Worm (Caenorhabditis elegans) whole organism, L1 larva: ENCODE measurements around the gene his-17.

ENCODE experiments used
- Y116A8C.19 ChIP-seq: sonication (generic microtip); optimal IDR thresholded peaks from 2 replicates; lab custom pipeline; 2016; ENCODE audit warnings: missing compliant biosample characterization, missing genetic modification characterization, borderline replicate concordance
- alr-1 ChIP-seq: fragments of 200-800 bp; sonication (Bioruptor generic); optimal IDR thresholded peaks from 2 replicates; lab custom pipeline; 2018; ENCODE audit warnings: borderline replicate concordance, mild to moderate bottlenecking, missing genetic modification characterization, missing compliant biosample characterization
- aly-2 ChIP-seq: fragments of 150-350 bp; optimal IDR thresholded peaks from 2 replicates; lab custom pipeline; 2014; ENCODE audit warnings: missing biosample characterization, missing genetic modification characterization
- blmp-1 ChIP-seq: fragments of 150-350 bp; optimal IDR thresholded peaks from 2 replicates; lab custom pipeline; 2014; ENCODE audit warnings: missing biosample characterization, missing genetic modification characterization
- ceh-82 ChIP-seq, 3 experiments: fragments of 150-350 bp in 1 of 3; sonication (generic microtip) in 2 of 3; optimal IDR thresholded peaks; 2 replicates each; lab custom pipeline; 2014 to 2017; ENCODE audit warnings: missing biosample characterization in 3 of 3, missing genetic modification characterization in 3 of 3
- ceh-90 ChIP-seq: sonication (generic microtip); optimal IDR thresholded peaks from 2 replicates; lab custom pipeline; 2016; ENCODE audit warnings: missing genetic modification characterization, missing compliant biosample characterization
- ces-1 ChIP-seq: fragments of 150-350 bp; optimal IDR thresholded peaks from 2 replicates; lab custom pipeline; 2014; ENCODE audit warnings: missing biosample characterization, missing genetic modification reagents, missing genetic modification characterization
- dsc-1 ChIP-seq: sonication (generic microtip); optimal IDR thresholded peaks from 2 replicates; lab custom pipeline; 2016; ENCODE audit warnings: mild to moderate bottlenecking, missing genetic modification characterization, missing compliant biosample characterization
- efl-1 ChIP-seq, 4 experiments: fragments of 150-350 bp; optimal IDR thresholded peaks in 3 of 4; peaks in 1 of 4; 1 replicate in 1 of 4; 2 replicates in 3 of 4; lab custom pipeline; 2014; ENCODE audit warnings: missing biosample characterization in 2 of 4, missing genetic modification characterization in 2 of 4, missing genetic modification reagents in 2 of 4
- egl-27 ChIP-seq, 2 experiments: fragments of 150-350 bp in 1 of 2; sonication (generic microtip); optimal IDR thresholded peaks; 3 replicates each; lab custom pipeline; 2017 to 2018; ENCODE audit warnings: missing biosample characterization in 2 of 2, missing genetic modification characterization in 2 of 2, missing genetic modification reagents in 2 of 2
- elt-3 ChIP-seq, 6 experiments: fragments of 150-350 bp in 1 of 6; sonication (generic microtip); optimal IDR thresholded peaks; 2 replicates each; lab custom pipeline; 2017 to 2018; ENCODE audit warnings: missing biosample characterization in 6 of 6, missing genetic modification characterization in 6 of 6, inconsistent platforms in 1 of 6
- ets-5 ChIP-seq: fragments of 200-800 bp; sonication (Bioruptor generic); IDR thresholded peaks from 2 replicates; pipeline ENCODE4 v1.3.6; 2022; ENCODE audit warnings: missing genetic modification characterization, missing compliant biosample characterization
- fkh-4 ChIP-seq: sonication (generic microtip); optimal IDR thresholded peaks from 2 replicates; lab custom pipeline; 2016; ENCODE audit warnings: missing compliant biosample characterization, missing genetic modification characterization, borderline replicate concordance
- fos-1 ChIP-seq: fragments of 150-350 bp; optimal IDR thresholded peaks from 2 replicates; lab custom pipeline; 2014; ENCODE audit warnings: missing biosample characterization, missing genetic modification characterization
- irx-1 ChIP-seq: sonication (generic microtip); optimal IDR thresholded peaks from 2 replicates; lab custom pipeline; 2016; ENCODE audit warnings: missing genetic modification characterization, missing compliant biosample characterization
- isw-1 ChIP-seq: fragments of 200-800 bp; sonication (Bioruptor generic); IDR thresholded peaks from 2 replicates; pipeline ENCODE4 v1.3.6; 2022; ENCODE audit warnings: missing genetic modification characterization, missing compliant biosample characterization
- lin-35 ChIP-seq, 2 experiments: fragments of 150-350 bp; optimal IDR thresholded peaks; 2 replicates each; lab custom pipeline; 2014; ENCODE audit warnings: missing biosample characterization in 2 of 2, missing genetic modification characterization in 2 of 2, missing genetic modification reagents in 2 of 2
- lin-39 ChIP-seq: fragments of 150-350 bp; optimal IDR thresholded peaks from 2 replicates; lab custom pipeline; 2014; ENCODE audit warnings: missing biosample characterization, missing genetic modification reagents, missing genetic modification characterization
- lsy-2 ChIP-seq, 2 experiments: fragments of 150-350 bp; optimal IDR thresholded peaks; 2 replicates each; lab custom pipeline; 2014; ENCODE audit warnings: missing biosample characterization in 2 of 2, missing genetic modification characterization in 2 of 2
- mep-1 ChIP-seq: fragments of 150-350 bp; optimal IDR thresholded peaks from 2 replicates; lab custom pipeline; 2014; ENCODE audit warnings: missing biosample characterization, missing genetic modification characterization
- nhr-11 ChIP-seq: fragments of 150-350 bp; optimal IDR thresholded peaks from 2 replicates; lab custom pipeline; 2014; ENCODE audit warnings: missing biosample characterization, missing genetic modification characterization
- nhr-12 ChIP-seq: sonication (generic microtip); optimal IDR thresholded peaks from 2 replicates; lab custom pipeline; 2017; ENCODE audit warnings: missing biosample characterization, missing genetic modification characterization
- nhr-237 ChIP-seq: fragments of 150-350 bp; optimal IDR thresholded peaks from 2 replicates; lab custom pipeline; 2014; ENCODE audit warnings: missing biosample characterization, missing genetic modification characterization
- nhr-77 ChIP-seq: fragments of 150-350 bp; optimal IDR thresholded peaks from 2 replicates; lab custom pipeline; 2014; ENCODE audit warnings: missing biosample characterization, missing genetic modification characterization
- nhr-90 ChIP-seq: sonication (generic microtip); optimal IDR thresholded peaks from 2 replicates; lab custom pipeline; 2016; ENCODE audit warnings: mild to moderate bottlenecking, missing genetic modification characterization, missing compliant biosample characterization; ENCODE audit not compliant: poor library complexity
- pag-3 ChIP-seq: sonication (generic microtip); optimal IDR thresholded peaks from 2 replicates; lab custom pipeline; 2017; ENCODE audit warnings: missing genetic modification characterization, mild to moderate bottlenecking, missing compliant biosample characterization, antibody characterized with exemption, borderline replicate concordance; ENCODE audit not compliant: insufficient read depth
- pqm-1 ChIP-seq: sonication (generic microtip); optimal IDR thresholded peaks from 3 replicates; lab custom pipeline; 2017; ENCODE audit warnings: missing biosample characterization, missing genetic modification characterization
- rnt-1 ChIP-seq: sonication (generic microtip); optimal IDR thresholded peaks from 2 replicates; lab custom pipeline; 2016; ENCODE audit warnings: mild to moderate bottlenecking, missing genetic modification characterization, moderate library complexity, missing compliant biosample characterization
- sptf-1 ChIP-seq: fragments of 150-350 bp; optimal IDR thresholded peaks from 2 replicates; lab custom pipeline; 2014; ENCODE audit warnings: missing biosample characterization, missing genetic modification characterization
- sup-37 ChIP-seq: fragments of 200-800 bp; sonication (Bioruptor generic); optimal IDR thresholded peaks from 2 replicates; lab custom pipeline; 2018; ENCODE audit warnings: mild to moderate bottlenecking, missing genetic modification characterization, missing compliant biosample characterization
- swsn-7 ChIP-seq: sonication (generic microtip); optimal IDR thresholded peaks from 2 replicates; lab custom pipeline; 2016; ENCODE audit warnings: missing genetic modification characterization, missing compliant biosample characterization
- tlp-1 ChIP-seq: fragments of 150-350 bp; optimal IDR thresholded peaks from 2 replicates; lab custom pipeline; 2014; ENCODE audit warnings: missing biosample characterization, missing genetic modification characterization
- unc-130 ChIP-seq: fragments of 150-350 bp; optimal IDR thresholded peaks from 2 replicates; lab custom pipeline; 2017; ENCODE audit warnings: missing biosample characterization, missing genetic modification characterization, inconsistent platforms
- xbp-1 ChIP-seq: sonication (generic microtip); optimal IDR thresholded peaks from 2 replicates; lab custom pipeline; 2016; ENCODE audit warnings: missing genetic modification characterization, missing compliant biosample characterization
- zag-1 ChIP-seq: fragments of 150-350 bp; optimal IDR thresholded peaks from 2 replicates; lab custom pipeline; 2014; ENCODE audit warnings: missing biosample characterization, missing genetic modification characterization
- ztf-11 ChIP-seq, 2 experiments: sonication (generic microtip); optimal IDR thresholded peaks; 2 replicates each; lab custom pipeline; 2016 to 2017; ENCODE audit warnings: missing genetic modification characterization in 2 of 2, missing biosample characterization in 1 of 2, missing compliant biosample characterization in 1 of 2
- ztf-4 ChIP-seq: fragments of 150-350 bp; optimal IDR thresholded peaks from 2 replicates; lab custom pipeline; 2014; ENCODE audit warnings: missing biosample characterization, missing genetic modification characterization

his-17 gene

ce11 chrV:8934264-8934663, 36.5 kb upstream of the his-17 start (continued):
- TF ChIP-seq fos-1 (tag; lab: Kevin White, UChicago): no peak
- TF ChIP-seq nhr-90 (tag; lab: Kevin White, UChicago): no peak
- no peak for TF ChIP-seq ets-5 (GFP tag; lab: Robert Waterston, UW)
- TF ChIP-seq ces-1 (GFP tag; lab: Kevin White, UChicago): no peak
- TF ChIP-seq Y116A8C.19 (tag; lab: Kevin White, UChicago): no peak
- TF ChIP-seq ceh-90 (tag; lab: Kevin White, UChicago): no peak
- no peak for TF ChIP-seq nhr-11 (tag; lab: Kevin White, UChicago)
- no peak for TF ChIP-seq zag-1 (tag; lab: Kevin White, UChicago)
- TF ChIP-seq lin-35 (GFP tag; optimal IDR thresholded peaks at IDR 0.05; lab: Kevin White, UChicago): peak in 1 of 2 experiments; percentile 7
- no peak for TF ChIP-seq alr-1
- peak; percentile 52 for TF ChIP-seq blmp-1 (tag; lab: Kevin White, UChicago)
- TF ChIP-seq nhr-237 (tag; lab: Kevin White, UChicago): no peak
- TF ChIP-seq irx-1 (tag; lab: Kevin White, UChicago): no peak
- TF ChIP-seq ztf-4: no peak
- no peak for TF ChIP-seq lin-39 (tag; lab: Kevin White, UChicago)
- TF ChIP-seq elt-3 (tag; optimal IDR thresholded peaks at IDR 0.05; lab: Kevin White, UChicago): no peak
- no peak for TF ChIP-seq ztf-11 (tag; optimal IDR thresholded peaks at IDR 0.05; lab: Kevin White, UChicago)
- no peak for TF ChIP-seq tlp-1 (tag; lab: Kevin White, UChicago)
- TF ChIP-seq egl-27 (tag; optimal IDR thresholded peaks at IDR 0.05; lab: Kevin White, UChicago): no peak
- no peak for TF ChIP-seq pqm-1 (tag; lab: Kevin White, UChicago)
- TF ChIP-seq nhr-77: no peak
- no peak for TF ChIP-seq xbp-1 (tag; lab: Kevin White, UChicago)
- TF ChIP-seq fkh-4 (tag; lab: Kevin White, UChicago): no peak
- TF ChIP-seq mep-1 (tag; lab: Kevin White, UChicago): no peak
- no peak for TF ChIP-seq ceh-82 (tag; optimal IDR thresholded peaks at IDR 0.05; lab: Kevin White, UChicago)
- TF ChIP-seq unc-130: no peak
- no peak for TF ChIP-seq isw-1 (GFP tag; lab: Robert Waterston, UW)
- TF ChIP-seq sup-37: no peak
- TF ChIP-seq, all 84 proteins: peak for 6

ce11 chrV:8932318-8932717, 34.5 kb upstream of the his-17 start, which contains the start of gene H14N18.2:
H14N18.2 (plus strand) TSS chrV:8932618.
- TF ChIP-seq lsy-2 (tag; optimal IDR thresholded peaks at IDR 0.05; lab: Kevin White, UChicago): no peak
- no peak for TF ChIP-seq mep-1 (tag; lab: Kevin White, UChicago)
- no peak for TF ChIP-seq nhr-90 (tag; lab: Kevin White, UChicago)
- no peak for TF ChIP-seq swsn-7
- no peak for TF ChIP-seq efl-1 (optimal IDR thresholded peaks at IDR 0.05; lab: Kevin White, UChicago)
- no peak for TF ChIP-seq efl-1 (GFP tag; optimal IDR thresholded peaks at IDR 0.05 in 1 of 2; lab: Kevin White, UChicago)
- TF ChIP-seq nhr-11 (tag; lab: Kevin White, UChicago): no peak
- no peak for TF ChIP-seq xbp-1 (tag; lab: Kevin White, UChicago)
- TF ChIP-seq nhr-77: no peak
- TF ChIP-seq pag-3 (tag; lab: Kevin White, UChicago): no peak
- TF ChIP-seq fkh-4 (tag; lab: Kevin White, UChicago): no peak
- no peak for TF ChIP-seq sptf-1
- TF ChIP-seq rnt-1 (tag; lab: Kevin White, UChicago): no peak
- no peak for TF ChIP-seq fos-1 (tag; lab: Kevin White, UChicago)
- TF ChIP-seq nhr-12 (tag; lab: Kevin White, UChicago): no peak
- no peak for TF ChIP-seq dsc-1 (tag; lab: Kevin White, UChicago)

ce11 chrV:8928967-8929366, 31.2 kb upstream of the his-17 start, which contains the start of gene H14N18.4:
H14N18.4 (minus strand) TSS chrV:8928978.
- TF ChIP-seq Y116A8C.19 (tag; lab: Kevin White, UChicago) (no peak), aly-2 (no peak), efl-1 (optimal IDR thresholded peaks at IDR 0.05; lab: Kevin White, UChicago) (no peak), efl-1 (GFP tag; optimal IDR thresholded peaks at IDR 0.05 in 1 of 2; lab: Kevin White, UChicago) (peak in 1 of 2 experiments; percentile 32)
